Worm (Caenorhabditis elegans) whole organism, L4 larva: ENCODE data around the gene cnk-1.

Source experiments
- nhr-77 ChIP-seq: fragments of 150-350 bp; optimal IDR thresholded peaks from 2 replicates; lab custom pipeline; 2014; ENCODE audit warnings: missing biosample characterization, missing genetic modification characterization
- sdz-12 ChIP-seq: fragments of 200-800 bp; sonication (Bioruptor generic); optimal IDR thresholded peaks from 2 replicates; lab custom pipeline; 2018; ENCODE audit warnings: mild to moderate bottlenecking, missing genetic modification characterization, missing compliant biosample characterization
- zag-1 ChIP-seq: fragments of 150-350 bp; optimal IDR thresholded peaks from 2 replicates; lab custom pipeline; 2014; ENCODE audit warnings: missing biosample characterization, missing genetic modification characterization

DNA sequence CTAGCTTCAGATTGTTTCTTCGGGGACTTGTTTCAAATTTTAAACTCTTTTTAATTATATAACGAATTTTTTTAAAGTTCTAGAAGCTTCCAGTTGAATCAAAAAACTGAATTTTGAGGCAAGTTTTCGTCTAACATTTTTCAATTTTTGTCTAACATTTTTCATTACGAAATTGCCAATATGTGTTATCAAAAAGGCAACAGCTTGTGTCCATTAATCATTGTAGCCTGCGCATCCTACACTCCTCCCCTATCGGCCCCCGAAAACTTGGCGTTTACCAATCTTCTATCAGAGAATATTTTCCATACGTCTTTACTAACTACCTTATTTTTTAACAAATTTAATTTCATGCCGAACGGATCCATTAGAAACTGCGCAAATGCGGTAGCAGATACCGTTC lies 29.0 kb downstream of the cnk-1 start, which contains the start of gene vglu-3:
- TF ChIP-seq zag-1 (no peak), nhr-77 (tag; lab: Kevin White, UChicago) (no peak), sdz-12 (GFP tag; lab: Kevin White, UChicago) (no peak)
